Fruit fly (Drosophila melanogaster) Kc167 (cell line): ENCODE data around the gene CG33253.

ENCODE experiments used
- Sin3A ChIP-seq: fragments of >200 bp; optimal IDR thresholded peaks from 2 replicates; lab custom pipeline; 2018; ENCODE audit warnings: missing external identifiers
- h ChIP-seq: fragments of >200 bp; optimal IDR thresholded peaks from 3 replicates; lab custom pipeline; 2018; ENCODE audit warnings: missing external identifiers
- psq ChIP-seq: fragments of >200 bp; optimal IDR thresholded peaks from 2 replicates; lab custom pipeline; 2017; ENCODE audit warnings: missing external identifiers

DNA sequence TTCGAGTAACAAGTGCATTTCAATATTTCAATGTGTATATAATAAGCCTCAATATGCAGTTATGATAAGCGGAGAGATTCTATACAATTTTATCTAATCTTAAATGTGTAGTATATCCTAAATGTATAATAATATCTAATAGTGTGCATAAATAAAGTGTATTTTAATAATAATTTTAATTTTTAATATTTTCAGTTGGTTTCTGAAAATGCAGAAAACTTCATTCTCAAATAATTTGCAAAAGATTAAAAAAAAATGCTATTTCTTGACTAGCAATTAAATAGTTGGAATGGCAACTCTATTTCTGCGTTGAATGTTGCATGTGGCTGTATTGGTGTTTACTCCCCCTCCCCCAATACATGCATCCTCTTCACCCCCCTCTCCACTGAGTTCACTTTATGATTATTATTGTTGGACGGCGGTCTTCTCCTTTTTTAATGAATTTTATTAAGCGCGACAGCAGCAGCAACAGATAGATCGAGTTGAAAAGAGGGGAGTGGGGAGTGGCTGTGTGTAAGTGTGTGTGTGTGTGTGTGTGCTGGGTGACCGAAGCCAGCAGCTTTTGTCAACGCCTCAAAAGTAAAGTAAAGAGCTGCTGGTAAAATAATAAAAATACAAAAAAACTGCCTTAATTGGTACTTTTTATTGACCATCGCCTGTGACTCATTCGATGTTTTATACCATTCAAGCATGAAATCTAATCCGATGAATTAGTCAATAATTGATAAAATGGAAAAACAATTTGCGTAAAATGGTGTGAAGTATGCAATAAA, 22.4 kb upstream of the CG33253 start:
- TF ChIP-seq h (lab: Kevin White, UChicago), result no peak
- no peak for TF ChIP-seq psq
- no peak for TF ChIP-seq Sin3A (lab: Kevin White, UChicago)
